Worm (Caenorhabditis elegans): Measurements from ENCODE around the gene F25H9.7.
A peak's percentile ranks its signal among the peaks of the same experiment; 100 is the strongest.

The F25H9.7 gene

DNA sequence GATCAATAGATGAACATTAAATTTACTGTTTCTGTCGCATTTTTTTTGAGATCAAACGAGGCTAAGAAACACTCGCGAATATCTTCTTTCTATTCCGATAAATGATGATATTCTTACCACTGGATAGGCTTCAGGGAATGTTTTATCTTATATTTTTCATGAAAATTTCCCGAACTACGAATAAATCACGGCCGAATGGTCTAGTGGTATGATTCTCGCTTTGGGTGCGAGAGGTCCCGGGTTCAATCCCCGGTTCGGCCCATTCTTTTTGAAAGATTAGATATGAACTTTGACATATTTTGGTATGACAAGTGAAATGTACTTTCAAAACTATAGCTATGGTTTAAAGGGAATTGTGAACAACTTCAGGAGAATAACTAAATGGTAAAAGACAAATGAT is 41.3 kb downstream of the F25H9.7 start:
- TF ChIP-seq lim-7 (GFP tag; IDR thresholded peaks at IDR 0.05) = 0 out of 2 replicates have a peak, but pooled peaks have one; percentile 34

DNA sequence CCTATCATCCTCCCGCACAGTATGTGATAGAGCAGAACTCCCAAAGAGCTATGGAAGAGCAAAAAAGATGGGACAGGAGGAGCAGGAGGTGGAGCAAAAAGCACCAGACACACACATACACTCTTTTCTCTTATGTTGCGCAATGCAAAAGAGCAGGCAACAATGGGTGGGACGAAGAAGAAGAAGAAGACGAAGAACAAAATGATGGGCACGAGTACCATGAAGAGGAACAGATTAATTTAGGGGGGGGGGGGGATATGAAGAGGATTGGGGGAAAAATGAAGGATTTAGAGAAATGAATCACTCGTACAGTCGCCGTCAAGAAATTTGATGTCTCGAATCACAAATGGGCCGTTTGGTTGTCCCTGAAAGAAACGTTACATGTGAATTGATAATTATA is 43.4 kb downstream of the F25H9.7 start, which contains the start of gene avr-15:
TSS of gene avr-15 (minus strand) at position 101 of the 400 bp plus-strand sequence.
- TF ChIP-seq lir-3 (tag; optimal IDR thresholded peaks at IDR 0.05) (no peak), ceh-20 (GFP tag; IDR thresholded peaks at IDR 0.05) (no peak), nhr-25 (tag; optimal IDR thresholded peaks at IDR 0.05; ENCODE audit: borderline replicate concordance, insufficient read depth) (no peak), nhr-102 (tag; optimal IDR thresholded peaks at IDR 0.05) (no peak), Y105C5A.15 (GFP tag; IDR thresholded peaks at IDR 0.05) (no peak), dmd-9 (GFP tag; IDR thresholded peaks at IDR 0.05) (no peak), lin-1 (GFP tag; IDR thresholded peaks at IDR 0.05) (no peak), gei-8 (GFP tag; optimal IDR thresholded peaks at IDR 0.05) (no peak), spr-3 (GFP tag; optimal IDR thresholded peaks at IDR 0.05) (no peak), arid-1 (GFP tag; conservative IDR thresholded peaks at IDR 0.05) (no peak), mxl-2 (GFP tag; conservative IDR thresholded peaks at IDR 0.05) (no peak), F49E8.2 (tag; optimal IDR thresholded peaks at IDR 0.05; ENCODE audit: borderline replicate concordance) (no peak), Y5F2A.4 (GFP tag; optimal IDR thresholded peaks at IDR 0.05) (no peak), hlh-11 (tag; optimal IDR thresholded peaks at IDR 0.05) (no peak), mdt-29 (GFP tag; IDR thresholded peaks at IDR 0.05) (no peak), set-16 (GFP tag; IDR thresholded peaks at IDR 0.05) (no peak)

DNA sequence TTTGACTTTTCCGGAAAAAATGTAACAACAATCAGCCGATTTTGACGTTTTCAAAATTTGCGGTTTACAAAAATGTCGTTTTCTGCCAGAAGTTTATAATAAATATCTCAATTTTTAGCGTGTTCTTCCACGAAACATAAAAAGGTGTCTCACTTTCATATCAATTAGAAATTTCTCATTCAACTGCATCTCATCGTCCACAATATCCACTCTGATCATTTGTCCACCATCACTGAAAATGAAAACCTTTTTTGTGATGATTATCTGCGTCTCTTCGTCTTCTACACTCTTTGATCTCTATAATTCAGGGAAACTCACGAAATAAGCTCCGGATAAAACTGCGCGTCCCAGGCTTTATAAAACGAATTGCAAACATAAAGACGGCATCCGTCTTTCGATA is 44.3 kb downstream of the F25H9.7 start:
- peak in 1 of 2 experiments; percentile 93 for TF ChIP-seq unc-62 (GFP tag; optimal IDR thresholded peaks at IDR 0.05 in 1 of 2)
- TF ChIP-seq unc-62 (tag; optimal IDR thresholded peaks at IDR 0.05) = no peak
- TF ChIP-seq nhr-11 (tag; optimal IDR thresholded peaks at IDR 0.05) = no peak
- TF ChIP-seq ceh-44 (GFP tag; IDR thresholded peaks at IDR 0.05) = no peak
- TF ChIP-seq unc-130 (GFP tag; optimal IDR thresholded peaks at IDR 0.05) = no peak

DNA sequence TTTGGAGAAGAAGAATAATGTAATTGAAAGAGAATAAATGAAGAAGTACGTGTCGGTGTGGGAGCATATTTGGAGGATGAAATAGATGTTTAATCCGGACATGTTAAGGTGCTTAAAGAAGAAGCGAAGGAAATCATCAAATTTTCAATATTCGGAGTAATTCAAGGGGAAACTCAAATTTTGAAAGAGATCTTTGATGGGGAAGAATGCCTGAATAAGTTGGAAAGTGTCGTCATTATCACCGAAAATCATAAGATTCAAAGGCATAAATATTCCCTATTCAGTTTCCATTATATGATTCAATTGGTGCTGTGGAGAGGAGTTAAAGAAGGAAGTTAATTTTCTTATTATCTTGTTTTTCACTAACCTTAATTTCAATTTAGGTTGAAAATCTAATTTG is 46.9 kb downstream of the F25H9.7 start, which contains the start of gene semi-1:
TSS of gene semi-1 (minus strand) at position 101 of the 400 bp plus-strand sequence.
- no peak for TF ChIP-seq dpl-1 (GFP tag; optimal IDR thresholded peaks at IDR 0.05)

All from whole organism, L4 larva.